Fruit fly (Drosophila melanogaster): Measurements from ENCODE around the gene CG31326.

Gene CG31326

DNA sequence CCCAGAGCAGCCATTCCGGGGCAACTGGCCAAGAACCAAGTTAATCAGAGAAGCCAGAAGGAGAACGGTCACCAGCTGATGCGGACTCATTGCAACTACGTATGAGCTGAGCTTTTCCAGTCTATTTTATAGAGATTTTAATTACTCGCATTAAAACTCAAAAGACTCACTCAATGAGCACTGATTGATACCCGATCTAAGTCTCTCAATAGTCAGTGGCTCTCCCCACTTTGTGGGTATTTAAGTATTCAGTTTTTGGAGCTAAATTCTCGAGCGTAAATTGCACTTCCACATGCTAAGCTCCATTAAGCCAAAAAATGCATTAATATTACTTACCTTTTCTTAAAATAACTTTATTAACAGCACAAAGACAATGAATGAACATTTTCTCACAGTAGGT, at the start of gene CG31326:
Gene CG31326, minus strand, starts transcription at position 101 of the 400 bp plus-strand sequence.
- TF ChIP-seq cic (GFP tag; optimal IDR thresholded peaks at IDR 0.05) = peak; percentile 36
- TF ChIP-seq cnc (optimal IDR thresholded peaks at IDR 0.05) = no peak
- TF ChIP-seq toe (GFP tag; optimal IDR thresholded peaks at IDR 0.05) = no peak
- no peak for TF ChIP-seq CG33017 (tag; optimal IDR thresholded peaks at IDR 0.05)
- TF ChIP-seq Clk (GFP tag; optimal IDR thresholded peaks at IDR 0.05) = no peak
- no peak for TF ChIP-seq CG7101 (tag; optimal IDR thresholded peaks at IDR 0.05)
- TF ChIP-seq CG14711 (tag; optimal IDR thresholded peaks at IDR 0.05) = no peak
- peak; percentile 2 for TF ChIP-seq Mnt (GFP tag; optimal IDR thresholded peaks at IDR 0.05)
- no peak for TF ChIP-seq kay (GFP tag; ENCODE audit: borderline replicate concordance)
- TF ChIP-seq CG7045 (GFP tag; optimal IDR thresholded peaks at IDR 0.05) = no peak
- TF ChIP-seq tj (GFP tag; optimal IDR thresholded peaks at IDR 0.05) = no peak
- TF ChIP-seq CG1620 (GFP tag; optimal IDR thresholded peaks at IDR 0.05) = no peak
- TF ChIP-seq CG12768 (GFP tag; optimal IDR thresholded peaks at IDR 0.05) = no peak

DNA sequence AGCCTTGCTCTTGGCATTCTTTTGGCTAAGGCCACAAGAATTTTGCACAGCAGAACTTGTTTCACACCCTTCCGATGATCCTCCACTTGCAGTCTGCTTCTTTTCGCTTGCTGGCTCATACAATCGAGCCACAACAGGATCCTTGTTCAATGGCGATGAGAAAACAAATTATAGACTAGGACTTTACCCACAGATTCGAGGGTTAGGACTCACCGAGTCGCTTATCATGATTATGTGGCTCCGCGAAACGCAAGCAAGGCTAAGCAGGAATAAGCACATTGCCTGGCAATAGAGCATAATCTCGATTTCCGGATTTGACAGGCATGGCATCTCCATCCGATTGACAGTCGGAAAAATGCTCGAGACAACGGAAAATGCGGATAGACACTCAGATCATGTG, 42.1 kb upstream of the CG31326 start, which contains the start of the genes CG14839 and CG14841:
Gene CG14839, plus strand, starts transcription at position 301 of the 400 bp plus-strand sequence.
Gene CG14841, minus strand, starts transcription at position 332 of the 400 bp plus-strand sequence.
- TF ChIP-seq CG7045 (GFP tag; optimal IDR thresholded peaks at IDR 0.05) = no peak
- TF ChIP-seq bab1 (GFP tag; optimal IDR thresholded peaks at IDR 0.05) = no peak
- no peak for TF ChIP-seq Hr96 (GFP tag; optimal IDR thresholded peaks at IDR 0.05)
- TF ChIP-seq Mnt (GFP tag; optimal IDR thresholded peaks at IDR 0.05) = no peak
- no peak for TF ChIP-seq cic (GFP tag; optimal IDR thresholded peaks at IDR 0.05)
- no peak for TF ChIP-seq CG14711 (tag; optimal IDR thresholded peaks at IDR 0.05)

DNA sequence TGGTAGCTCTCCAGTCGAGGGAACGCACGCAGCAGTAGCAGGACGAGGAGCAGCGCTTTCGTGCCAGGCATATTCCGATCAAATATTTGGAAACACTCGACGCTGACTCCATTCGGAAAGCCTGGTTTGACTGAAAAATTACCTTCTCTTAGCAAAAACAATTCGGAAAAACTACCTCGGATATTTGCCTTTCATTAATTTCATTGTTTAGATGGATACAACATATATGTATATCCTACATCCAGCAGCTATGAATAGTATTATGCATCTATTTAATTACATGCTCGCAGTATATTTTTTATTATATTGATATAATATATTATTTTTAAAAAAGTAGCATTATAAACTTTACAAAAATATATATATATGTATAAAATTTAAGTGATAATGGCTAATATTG, 41.1 kb upstream of the CG31326 start, which contains the start of gene CG14840:
Gene CG14840, minus strand, starts transcription at position 101 of the 400 bp plus-strand sequence.
- TF ChIP-seq bab1 (GFP tag; optimal IDR thresholded peaks at IDR 0.05) (no peak), CG14711 (tag; optimal IDR thresholded peaks at IDR 0.05) (no peak), Crg-1 (GFP tag; optimal IDR thresholded peaks at IDR 0.05) (no peak)

DNA sequence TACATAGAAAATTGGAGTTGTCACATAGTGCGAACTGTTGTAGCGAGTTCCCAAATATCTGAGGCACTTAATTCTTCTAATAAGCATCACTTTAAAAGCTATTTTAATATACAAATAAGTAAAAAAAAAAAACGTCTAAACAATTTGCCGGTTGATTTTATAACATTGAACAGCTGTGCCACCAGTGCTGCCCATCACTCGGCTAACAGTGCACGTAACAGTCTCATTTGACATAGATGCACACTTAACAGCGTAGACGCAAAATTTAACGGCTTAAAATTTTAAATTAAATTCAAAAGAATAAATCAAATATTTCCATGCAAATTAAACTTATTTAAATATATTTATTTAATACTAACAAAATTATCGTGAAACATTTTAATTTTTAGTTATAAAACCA, 39.8 kb upstream of the CG31326 start, which contains the start of gene MetRS-m:
Gene MetRS-m, minus strand, starts transcription at position 171 of the 400 bp plus-strand sequence.
- TF ChIP-seq CG1620 (GFP tag; optimal IDR thresholded peaks at IDR 0.05) (no peak), Crg-1 (GFP tag; optimal IDR thresholded peaks at IDR 0.05) (no peak), cic (GFP tag; optimal IDR thresholded peaks at IDR 0.05) (no peak), kay (GFP tag; ENCODE audit: borderline replicate concordance) (peak; percentile 27)

DNA sequence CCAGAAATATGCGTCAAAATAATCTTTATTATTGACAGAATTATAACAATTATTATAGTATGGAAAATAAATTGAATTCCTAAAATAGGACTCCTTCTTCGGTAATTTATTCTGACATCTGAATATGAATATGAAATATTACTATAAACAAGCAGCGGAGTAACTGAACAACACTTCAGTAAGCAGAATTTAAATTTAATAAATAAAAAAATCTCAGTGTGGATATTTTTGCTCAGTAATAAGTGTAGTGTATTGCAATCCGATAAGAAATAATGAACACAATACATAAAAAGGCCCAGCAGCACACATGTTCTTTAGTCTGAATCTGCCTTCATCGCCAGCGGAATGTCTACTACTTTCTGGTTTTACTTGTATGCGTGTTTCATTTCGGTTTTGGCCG, 35.8 kb upstream of the CG31326 start, which contains the start of gene CG43179:
Gene CG43179, plus strand, starts transcription at position 301 of the 400 bp plus-strand sequence.
- TF ChIP-seq CG7101 (tag; optimal IDR thresholded peaks at IDR 0.05) = no peak
- no peak for TF ChIP-seq CG14711 (tag; optimal IDR thresholded peaks at IDR 0.05)
- no peak for TF ChIP-seq Mnt (GFP tag; optimal IDR thresholded peaks at IDR 0.05)
- TF ChIP-seq toe (GFP tag; optimal IDR thresholded peaks at IDR 0.05) = no peak

DNA sequence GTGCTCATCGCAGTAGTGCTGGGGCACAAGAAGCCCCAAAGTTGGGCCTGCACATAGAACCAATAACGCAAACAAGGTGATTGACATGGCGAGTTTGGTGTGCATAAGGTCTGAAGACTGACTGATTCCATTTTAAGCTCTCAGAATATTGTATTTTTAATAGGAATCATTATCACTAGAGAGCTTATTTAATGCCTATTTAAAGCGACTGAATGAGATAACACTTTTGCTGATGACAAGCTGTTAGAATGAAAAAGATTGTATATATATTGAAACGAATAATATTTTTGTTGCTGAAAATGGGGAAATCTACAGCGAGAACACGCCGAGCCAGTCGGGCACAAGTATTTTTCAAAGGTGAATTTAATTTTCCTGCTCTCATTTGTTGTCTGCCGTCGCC, 25.4 kb upstream of the CG31326 start, which contains the start of gene CG9616:
Gene CG9616, minus strand, starts transcription at position 101 of the 400 bp plus-strand sequence.
- no peak for TF ChIP-seq CG12768 (GFP tag; optimal IDR thresholded peaks at IDR 0.05)
- TF ChIP-seq Crg-1 (GFP tag; optimal IDR thresholded peaks at IDR 0.05) = no peak

DNA sequence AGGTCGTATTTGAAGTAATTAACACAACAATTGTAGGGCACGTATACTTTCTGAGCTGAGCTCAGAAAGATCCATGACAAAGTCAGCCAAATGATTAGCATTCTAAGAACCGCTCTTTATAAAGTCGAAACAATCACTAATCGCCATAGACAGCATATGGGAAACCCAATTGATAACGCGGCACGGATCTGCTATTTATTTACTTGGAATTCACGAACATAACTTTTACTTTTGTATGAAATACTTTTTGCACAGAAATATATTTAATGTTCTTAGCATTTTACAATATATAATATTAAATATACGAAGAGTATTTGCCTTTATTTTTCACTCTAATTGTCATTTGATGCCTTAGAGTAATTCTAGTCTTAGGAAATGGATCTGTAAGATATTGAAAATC, 24.6 kb upstream of the CG31326 start, which contains the start of gene CG43291:
Gene CG43291, minus strand, starts transcription at position 101 of the 400 bp plus-strand sequence.
- no peak for TF ChIP-seq Clk (GFP tag; optimal IDR thresholded peaks at IDR 0.05)
- TF ChIP-seq CG5204 (GFP tag; optimal IDR thresholded peaks at IDR 0.05) = no peak
- TF ChIP-seq cnc (optimal IDR thresholded peaks at IDR 0.05) = no peak
- no peak for TF ChIP-seq cic (GFP tag; optimal IDR thresholded peaks at IDR 0.05)
- TF ChIP-seq kay (GFP tag; ENCODE audit: borderline replicate concordance) = no peak
- TF ChIP-seq CG33017 (tag; optimal IDR thresholded peaks at IDR 0.05) = no peak
- no peak for TF ChIP-seq tj (GFP tag; optimal IDR thresholded peaks at IDR 0.05)
- TF ChIP-seq CG14711 (tag; optimal IDR thresholded peaks at IDR 0.05) = no peak
- TF ChIP-seq pad (GFP tag; optimal IDR thresholded peaks at IDR 0.05) = no peak
- no peak for TF ChIP-seq Mnt (GFP tag; optimal IDR thresholded peaks at IDR 0.05)
- TF ChIP-seq CG7101 (tag; optimal IDR thresholded peaks at IDR 0.05) = no peak
- no peak for TF ChIP-seq CG7045 (GFP tag; optimal IDR thresholded peaks at IDR 0.05)

DNA sequence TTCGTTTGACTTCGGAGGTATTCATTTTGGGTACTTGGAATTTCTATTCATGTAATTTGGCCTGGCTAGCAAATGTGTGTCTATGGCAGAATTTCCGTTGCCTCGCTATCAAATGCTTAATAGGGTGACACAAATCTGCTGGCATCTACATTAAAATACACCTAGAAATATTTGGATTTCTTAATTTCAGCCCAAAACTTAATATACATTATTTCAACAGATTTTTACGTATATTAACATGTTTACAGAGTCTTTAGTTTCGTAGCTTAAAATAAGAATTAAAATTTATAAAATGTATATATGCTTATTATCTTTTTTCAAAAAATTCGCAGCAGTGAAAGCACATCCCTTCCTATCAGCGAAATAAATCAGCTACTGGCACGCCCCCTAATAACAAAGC, 9.0 kb upstream of the CG31326 start, which contains the start of gene CG9624:
Gene CG9624, minus strand, starts transcription at position 101 of the 400 bp plus-strand sequence.
- no peak for TF ChIP-seq Mnt (GFP tag; optimal IDR thresholded peaks at IDR 0.05)
- TF ChIP-seq bab1 (GFP tag; optimal IDR thresholded peaks at IDR 0.05) = no peak
- TF ChIP-seq Clk (GFP tag; optimal IDR thresholded peaks at IDR 0.05) = no peak
- no peak for TF ChIP-seq CG7101 (tag; optimal IDR thresholded peaks at IDR 0.05)
- TF ChIP-seq Crg-1 (GFP tag; optimal IDR thresholded peaks at IDR 0.05) = no peak
- TF ChIP-seq ovo (GFP tag; optimal IDR thresholded peaks at IDR 0.05) = no peak
- no peak for TF ChIP-seq cic (GFP tag; optimal IDR thresholded peaks at IDR 0.05)
- no peak for TF ChIP-seq Hr96 (GFP tag; optimal IDR thresholded peaks at IDR 0.05)
- no peak for TF ChIP-seq cnc (optimal IDR thresholded peaks at IDR 0.05)
- no peak for TF ChIP-seq CG11617 (GFP tag; optimal IDR thresholded peaks at IDR 0.05)
- no peak for TF ChIP-seq pad (GFP tag; optimal IDR thresholded peaks at IDR 0.05)
- TF ChIP-seq kay (GFP tag; ENCODE audit: borderline replicate concordance) = no peak
- no peak for TF ChIP-seq CG5204 (GFP tag; optimal IDR thresholded peaks at IDR 0.05)
- TF ChIP-seq CG7045 (GFP tag; optimal IDR thresholded peaks at IDR 0.05) = no peak
